Worm (Caenorhabditis elegans): Measurements from ENCODE around the gene ndua-1.

ndua-1 gene

ce11 chrV:20814424-20814823 is 37.3 kb downstream of the ndua-1 start, which contains the start of gene Y44A6D.7:
Gene Y44A6D.7, plus strand, starts transcription at chrV:20814724.
- TF ChIP-seq nhr-23 (tag; optimal IDR thresholded peaks at IDR 0.05): no peak
- no peak for TF ChIP-seq zag-1 (tag; optimal IDR thresholded peaks at IDR 0.05)
- no peak for TF ChIP-seq pha-4 (tag; optimal IDR thresholded peaks at IDR 0.05)
- TF ChIP-seq ZK546.5 (tag; optimal IDR thresholded peaks at IDR 0.05): no peak
- no peak for TF ChIP-seq eor-1 (tag; optimal IDR thresholded peaks at IDR 0.05)
- no peak for TF ChIP-seq daf-12 (tag; optimal IDR thresholded peaks at IDR 0.05)
- TF ChIP-seq nhr-237 (tag; optimal IDR thresholded peaks at IDR 0.05): no peak
- TF ChIP-seq nfya-1 (tag; optimal IDR thresholded peaks at IDR 0.05; ENCODE audit: insufficient read depth): no peak
- no peak for TF ChIP-seq jun-1 (tag; optimal IDR thresholded peaks at IDR 0.05)
- TF ChIP-seq skn-1 (tag; optimal IDR thresholded peaks at IDR 0.05): no peak
- no peak for TF ChIP-seq pqm-1 (tag; optimal IDR thresholded peaks at IDR 0.05)
- no peak for TF ChIP-seq sea-2 (GFP tag; optimal IDR thresholded peaks at IDR 0.05)
- no peak for TF ChIP-seq aly-2 (tag; optimal IDR thresholded peaks at IDR 0.05)
- no peak for TF ChIP-seq elt-1 (tag; optimal IDR thresholded peaks at IDR 0.05)
- no peak for TF ChIP-seq snpc-4 (tag; optimal IDR thresholded peaks at IDR 0.05)
- TF ChIP-seq fkh-10 (GFP tag; optimal IDR thresholded peaks at IDR 0.05): no peak

- TF ChIP-seq elt-2 (tag; optimal IDR thresholded peaks at IDR 0.05): no peak
- no peak for TF ChIP-seq unc-39 (tag; optimal IDR thresholded peaks at IDR 0.05)
- no peak for TF ChIP-seq egl-5 (tag; optimal IDR thresholded peaks at IDR 0.05)
- TF ChIP-seq nhr-76 (tag; optimal IDR thresholded peaks at IDR 0.05): no peak
- TF ChIP-seq nhr-25 (tag; optimal IDR thresholded peaks at IDR 0.05): no peak
- TF ChIP-seq nhr-77 (tag; optimal IDR thresholded peaks at IDR 0.05): no peak
- TF ChIP-seq ceh-9 (tag; optimal IDR thresholded peaks at IDR 0.05): no peak
- TF ChIP-seq nhr-67 (tag; optimal IDR thresholded peaks at IDR 0.05): no peak
- TF ChIP-seq sea-2 (GFP tag; optimal IDR thresholded peaks at IDR 0.05): no peak
- TF ChIP-seq unc-62 (GFP tag; optimal IDR thresholded peaks at IDR 0.05): no peak
- TF ChIP-seq egl-27 (tag; optimal IDR thresholded peaks at IDR 0.05): no peak
- no peak for TF ChIP-seq jun-1 (tag; optimal IDR thresholded peaks at IDR 0.05)
- no peak for TF ChIP-seq nhr-28 (tag; optimal IDR thresholded peaks at IDR 0.05)
- TF ChIP-seq pha-4 (tag; optimal IDR thresholded peaks at IDR 0.05): no peak
- TF ChIP-seq hmg-11 (tag; optimal IDR thresholded peaks at IDR 0.05): no peak
- TF ChIP-seq nhr-12 (tag; optimal IDR thresholded peaks at IDR 0.05): no peak
- TF ChIP-seq nhr-11 (tag; optimal IDR thresholded peaks at IDR 0.05): no peak
- TF ChIP-seq ceh-28 (tag; optimal IDR thresholded peaks at IDR 0.05): no peak
- TF ChIP-seq ZK546.5 (tag; optimal IDR thresholded peaks at IDR 0.05): no peak
These were observed 38.1 kb downstream of the ndua-1 start for ce11 chrV:20813646-20814045.

ce11 chrV:20807038-20807437 is 44.7 kb downstream of the ndua-1 start, which contains the start of gene Y44A6D.6:
Gene Y44A6D.6, plus strand, starts transcription at chrV:20807338.
- TF ChIP-seq nhr-43 (tag; optimal IDR thresholded peaks at IDR 0.05; ENCODE audit: poor library complexity, severe bottlenecking) (no peak), ZK546.5 (tag; optimal IDR thresholded peaks at IDR 0.05) (no peak), ztf-4 (tag; optimal IDR thresholded peaks at IDR 0.05) (no peak), unc-39 (tag; optimal IDR thresholded peaks at IDR 0.05) (no peak), ceh-28 (tag; optimal IDR thresholded peaks at IDR 0.05) (no peak), nhr-237 (tag; optimal IDR thresholded peaks at IDR 0.05) (no peak)

ce11 chrV:20803464-20803863 is 48.2 kb downstream of the ndua-1 start:
- peak; percentile 73 for TF ChIP-seq snpc-4 (tag; optimal IDR thresholded peaks at IDR 0.05)

ce11 chrV:20802906-20803305 is 48.8 kb downstream of the ndua-1 start, which contains the start of gene Y44A6D.5:
Gene Y44A6D.5, minus strand, starts transcription at chrV:20803006.
- TF ChIP-seq jun-1 (tag; optimal IDR thresholded peaks at IDR 0.05) (no peak), sea-2 (GFP tag; optimal IDR thresholded peaks at IDR 0.05) (no peak), nfya-1 (tag; optimal IDR thresholded peaks at IDR 0.05; ENCODE audit: insufficient read depth) (no peak), ceh-16 (tag; optimal IDR thresholded peaks at IDR 0.05) (no peak), elt-1 (tag; optimal IDR thresholded peaks at IDR 0.05) (no peak), elt-3 (tag; optimal IDR thresholded peaks at IDR 0.05) (no peak), ZK546.5 (tag; optimal IDR thresholded peaks at IDR 0.05) (no peak), nhr-77 (tag; optimal IDR thresholded peaks at IDR 0.05) (no peak), aly-2 (tag; optimal IDR thresholded peaks at IDR 0.05) (no peak), pqm-1 (tag; optimal IDR thresholded peaks at IDR 0.05) (no peak), ama-1 (optimal IDR thresholded peaks at IDR 0.05) (no peak), ceh-28 (tag; optimal IDR thresholded peaks at IDR 0.05) (no peak), pha-4 (tag; optimal IDR thresholded peaks at IDR 0.05) (no peak)

Measured in whole organism, L3 larva.